Fruit fly (Drosophila melanogaster) whole organism, embryonic: ENCODE results near the gene CG9702.

Experiments
- CG10565 ChIP-seq: fragments of 200-800 bp; sonication (Bioruptor generic); optimal IDR thresholded peaks from 3 replicates; lab custom pipeline; 2016; ENCODE audit warnings: missing biosample characterization, mild to moderate bottlenecking, missing genetic modification characterization
- CG13894 ChIP-seq: fragments of 200-800 bp; sonication (Bioruptor generic); optimal IDR thresholded peaks from 3 replicates; lab custom pipeline; 2018; ENCODE audit warnings: missing biosample characterization, mild to moderate bottlenecking, missing genetic modification characterization, moderate library complexity
- CG14860 ChIP-seq: fragments of 200-800 bp; sonication (Bioruptor generic); IDR thresholded peaks from 3 replicates; pipeline ENCODE4 v1.3.6; 2022; ENCODE audit warnings: missing biosample characterization, missing genetic modification characterization; ENCODE audit not compliant: partially characterized antibody
- CG15479 ChIP-seq: fragments of 200-800 bp; sonication (Bioruptor generic); optimal IDR thresholded peaks from 3 replicates; lab custom pipeline; 2019; ENCODE audit warnings: missing biosample characterization, mild to moderate bottlenecking, missing genetic modification characterization, moderate library complexity
- CG17612 ChIP-seq: fragments of 200-800 bp; sonication (Bioruptor generic); IDR thresholded peaks from 2 replicates; pipeline ENCODE4 v1.3.6; 2022; ENCODE audit warnings: missing biosample characterization, missing genetic modification characterization
- CG1792 ChIP-seq: fragments of 200-800 bp; sonication (Bioruptor generic); optimal IDR thresholded peaks from 2 replicates; lab custom pipeline; 2016; ENCODE audit warnings: missing biosample characterization, missing genetic modification characterization
- CG18599 ChIP-seq: fragments of 200-800 bp; sonication (Bioruptor generic); optimal IDR thresholded peaks from 3 replicates; lab custom pipeline; 2017; ENCODE audit warnings: missing biosample characterization, missing genetic modification characterization, mild to moderate bottlenecking, moderate library complexity, missing genetic modification reagents
- CG2678 ChIP-seq: fragments of 200-800 bp; sonication (Bioruptor generic); optimal IDR thresholded peaks from 3 replicates; lab custom pipeline; 2019; ENCODE audit warnings: missing biosample characterization, mild to moderate bottlenecking, missing genetic modification characterization, moderate library complexity
- CG30403 ChIP-seq: fragments of 200-800 bp; sonication (Bioruptor generic); optimal IDR thresholded peaks from 3 replicates; lab custom pipeline; 2016; ENCODE audit warnings: missing biosample characterization, missing genetic modification characterization
- CG33557 ChIP-seq: fragments of 200-800 bp; sonication (Bioruptor generic); optimal IDR thresholded peaks from 2 replicates; lab custom pipeline; 2019; ENCODE audit warnings: missing biosample characterization, mild to moderate bottlenecking, missing genetic modification characterization, moderate library complexity
- CG34376 ChIP-seq: fragments of 200-800 bp; sonication (Bioruptor generic); optimal IDR thresholded peaks from 2 replicates; lab custom pipeline; 2018; ENCODE audit warnings: missing biosample characterization, mild to moderate bottlenecking, missing genetic modification characterization
- CG4328 ChIP-seq: fragments of 200-800 bp; sonication (Bioruptor generic); optimal IDR thresholded peaks from 3 replicates; lab custom pipeline; 2017; ENCODE audit warnings: missing biosample characterization, missing genetic modification reagents, missing genetic modification characterization
- CG4820 ChIP-seq: fragments of 200-800 bp; sonication (Bioruptor generic); optimal IDR thresholded peaks from 3 replicates; lab custom pipeline; 2016; ENCODE audit warnings: missing biosample characterization, missing genetic modification characterization
- CG6689 ChIP-seq: fragments of 200-800 bp; sonication (Bioruptor generic); IDR thresholded peaks from 2 replicates; pipeline ENCODE4 v1.3.6; 2022; ENCODE audit warnings: missing biosample characterization, missing genetic modification characterization
- CG8765 ChIP-seq: fragments of 200-800 bp; sonication (Bioruptor generic); IDR thresholded peaks from 2 replicates; pipeline ENCODE4 v1.3.6; 2022; ENCODE audit warnings: missing biosample characterization, missing genetic modification characterization
- CG8944 ChIP-seq: fragments of 200-800 bp; sonication (Bioruptor generic); optimal IDR thresholded peaks from 3 replicates; lab custom pipeline; 2016; ENCODE audit warnings: missing biosample characterization, missing genetic modification characterization
- Dip2 ChIP-seq: fragments of 200-800 bp; sonication (Bioruptor generic); IDR thresholded peaks from 2 replicates; pipeline ENCODE4 v1.3.6; 2022; ENCODE audit warnings: missing biosample characterization, missing genetic modification characterization
- Dip3 ChIP-seq: fragments of 200-800 bp; sonication (Bioruptor generic); optimal IDR thresholded peaks from 3 replicates; lab custom pipeline; 2016; ENCODE audit warnings: missing biosample characterization, missing genetic modification characterization
- Dp ChIP-seq: fragments of 200-800 bp; sonication (Bioruptor generic); optimal IDR thresholded peaks from 2 replicates; lab custom pipeline; 2018; ENCODE audit warnings: missing biosample characterization, mild to moderate bottlenecking, missing genetic modification characterization, moderate library complexity
- ERR ChIP-seq: fragments of 200-800 bp; sonication (Bioruptor generic); optimal IDR thresholded peaks from 2 replicates; lab custom pipeline; 2016; ENCODE audit warnings: missing biosample characterization, missing genetic modification characterization
- Elba2 ChIP-seq: fragments of 200-800 bp; sonication (Bioruptor generic); optimal IDR thresholded peaks from 3 replicates; lab custom pipeline; 2016; ENCODE audit warnings: missing biosample characterization, missing genetic modification characterization
- Hr3 ChIP-seq: fragments of 200-800 bp; sonication (Bioruptor generic); optimal IDR thresholded peaks from 3 replicates; lab custom pipeline; 2016; ENCODE audit warnings: missing biosample characterization, missing genetic modification characterization
- Hr78 ChIP-seq, 2 experiments: fragments of 200-800 bp in 1 of 2; fragments of >200 bp in 1 of 2; sonication (Bioruptor generic) in 1 of 2; optimal IDR thresholded peaks; 2 replicates each; lab custom pipeline; 2017 to 2019; ENCODE audit warnings: missing biosample characterization in 2 of 2, missing genetic modification characterization in 2 of 2, mild to moderate bottlenecking in 1 of 2, moderate library complexity in 1 of 2
- Meics ChIP-seq: fragments of 200-800 bp; sonication (Bioruptor generic); optimal IDR thresholded peaks from 2 replicates; lab custom pipeline; 2017; ENCODE audit warnings: missing biosample characterization, mild to moderate bottlenecking, missing genetic modification characterization
- Mrtf ChIP-seq: fragments of 200-800 bp; sonication (Bioruptor generic); IDR thresholded peaks from 3 replicates; pipeline ENCODE4 v1.3.6; 2022; ENCODE audit warnings: missing biosample characterization, missing genetic modification characterization
- Neu2 ChIP-seq: fragments of 200-800 bp; sonication (Bioruptor generic); optimal IDR thresholded peaks from 3 replicates; lab custom pipeline; 2016; ENCODE audit warnings: missing biosample characterization, missing genetic modification characterization, borderline replicate concordance
- Nf-YB ChIP-seq: fragments of 200-800 bp; sonication (Bioruptor generic); optimal IDR thresholded peaks from 3 replicates; lab custom pipeline; 2019; ENCODE audit warnings: missing biosample characterization, mild to moderate bottlenecking, missing genetic modification characterization, moderate library complexity
- Rfx ChIP-seq: fragments of 200-800 bp; sonication (Bioruptor generic); IDR thresholded peaks from 2 replicates; pipeline ENCODE4 v1.3.6; 2022; ENCODE audit warnings: missing biosample characterization, missing genetic modification characterization
- Six4 ChIP-seq: fragments of 200-800 bp; sonication (Bioruptor generic); optimal IDR thresholded peaks from 2 replicates; lab custom pipeline; 2016; ENCODE audit warnings: missing biosample characterization, missing genetic modification characterization
- al ChIP-seq: fragments of 200-800 bp; sonication (Bioruptor generic); IDR thresholded peaks from 2 replicates; pipeline ENCODE4 v1.3.6; 2022; ENCODE audit warnings: missing biosample characterization, missing genetic modification characterization
- ara ChIP-seq: fragments of 200-800 bp; sonication (Bioruptor generic); IDR thresholded peaks from 2 replicates; pipeline ENCODE4 v1.3.6; 2022; ENCODE audit warnings: missing biosample characterization, missing genetic modification characterization
- ato ChIP-seq: fragments of 200-800 bp; sonication (Bioruptor generic); IDR thresholded peaks from 2 replicates; pipeline ENCODE4 v1.3.6; 2022; ENCODE audit warnings: missing biosample characterization, missing genetic modification characterization; ENCODE audit not compliant: partially characterized antibody
- bab2 ChIP-seq: fragments of 200-800 bp; sonication (Bioruptor generic); optimal IDR thresholded peaks from 2 replicates; lab custom pipeline; 2016; ENCODE audit warnings: missing biosample characterization, missing genetic modification characterization
- bigmax ChIP-seq: fragments of 200-800 bp; sonication (Bioruptor generic); optimal IDR thresholded peaks from 2 replicates; lab custom pipeline; 2018; ENCODE audit warnings: missing biosample characterization, mild to moderate bottlenecking, missing genetic modification characterization
- cato ChIP-seq: fragments of 200-800 bp; sonication (Bioruptor generic); optimal IDR thresholded peaks from 2 replicates; lab custom pipeline; 2016; ENCODE audit warnings: missing biosample characterization, missing genetic modification characterization, borderline replicate concordance
- croc ChIP-seq: fragments of 200-800 bp; sonication (Bioruptor generic); conservative IDR thresholded peaks from 3 replicates; pipeline ENCODE4 v1.3.6; 2022; ENCODE audit warnings: missing biosample characterization, missing genetic modification characterization
- dysf ChIP-seq: fragments of 200-800 bp; sonication (Bioruptor generic); IDR thresholded peaks from 3 replicates; pipeline ENCODE4 v1.3.6; 2022; ENCODE audit warnings: missing biosample characterization, missing genetic modification characterization
- ems ChIP-seq: fragments of 200-800 bp; sonication (Bioruptor generic); optimal IDR thresholded peaks from 3 replicates; lab custom pipeline; 2016; ENCODE audit warnings: missing biosample characterization, missing genetic modification characterization
- eve ChIP-seq, 2 experiments: fragments of >200 bp; optimal IDR thresholded peaks; 2 replicates each; lab custom pipeline; 2017; ENCODE audit warnings: missing biosample characterization in 2 of 2, missing genetic modification characterization in 2 of 2
- ewg ChIP-seq: fragments of 200-800 bp; sonication (Bioruptor generic); optimal IDR thresholded peaks from 3 replicates; lab custom pipeline; 2017; ENCODE audit warnings: mild to moderate bottlenecking, missing biosample characterization, missing genetic modification reagents, missing genetic modification characterization
- exex ChIP-seq: fragments of 200-800 bp; sonication (Bioruptor generic); optimal IDR thresholded peaks from 4 replicates; lab custom pipeline; 2018; ENCODE audit warnings: missing biosample characterization, mild to moderate bottlenecking, missing genetic modification characterization, moderate library complexity
- ind ChIP-seq: fragments of 200-800 bp; sonication (Bioruptor generic); optimal IDR thresholded peaks from 3 replicates; lab custom pipeline; 2016; ENCODE audit warnings: missing biosample characterization, missing genetic modification characterization
- lov ChIP-seq, 2 experiments: fragments of 200-800 bp in 1 of 2; fragments of >200 bp in 1 of 2; sonication (Bioruptor generic) in 1 of 2; IDR thresholded peaks in 1 of 2; optimal IDR thresholded peaks in 1 of 2; 2 replicates in 1 of 2; 3 replicates in 1 of 2; pipeline versions ENCODE4 v1.3.6 to Lab custom; 2017 to 2022; ENCODE audit warnings: missing biosample characterization in 1 of 2, missing genetic modification characterization in 1 of 2
- mirr ChIP-seq: fragments of 200-800 bp; sonication (Bioruptor generic); optimal IDR thresholded peaks from 3 replicates; lab custom pipeline; 2018; ENCODE audit warnings: missing biosample characterization, mild to moderate bottlenecking, missing genetic modification characterization
- odd ChIP-seq: fragments of 200-800 bp; sonication (Bioruptor generic); optimal IDR thresholded peaks from 2 replicates; lab custom pipeline; 2017; ENCODE audit warnings: missing biosample characterization, mild to moderate bottlenecking, missing genetic modification characterization
- prd ChIP-seq, 3 experiments: fragments of >200 bp in 2 of 3; fragments of 200-800 bp in 1 of 3; sonication (Bioruptor generic) in 1 of 3; optimal IDR thresholded peaks in 2 of 3; IDR thresholded peaks in 1 of 3; 2 replicates in 2 of 3; 3 replicates in 1 of 3; pipeline versions ENCODE4 v1.3.6 to Lab custom; 2017 to 2022; ENCODE audit warnings: missing biosample characterization in 1 of 3, missing genetic modification characterization in 1 of 3
- slou ChIP-seq: fragments of 200-800 bp; sonication (Bioruptor generic); optimal IDR thresholded peaks from 3 replicates; lab custom pipeline; 2016; ENCODE audit warnings: missing biosample characterization, missing genetic modification characterization
- sug ChIP-seq: fragments of 200-800 bp; optimal IDR thresholded peaks from 2 replicates; lab custom pipeline; 2019; ENCODE audit warnings: missing biosample characterization, mild to moderate bottlenecking, missing genetic modification characterization, moderate library complexity
- yki ChIP-seq: fragments of >200 bp; optimal IDR thresholded peaks from 3 replicates; lab custom pipeline; 2018

The CG9702 gene

DNA sequence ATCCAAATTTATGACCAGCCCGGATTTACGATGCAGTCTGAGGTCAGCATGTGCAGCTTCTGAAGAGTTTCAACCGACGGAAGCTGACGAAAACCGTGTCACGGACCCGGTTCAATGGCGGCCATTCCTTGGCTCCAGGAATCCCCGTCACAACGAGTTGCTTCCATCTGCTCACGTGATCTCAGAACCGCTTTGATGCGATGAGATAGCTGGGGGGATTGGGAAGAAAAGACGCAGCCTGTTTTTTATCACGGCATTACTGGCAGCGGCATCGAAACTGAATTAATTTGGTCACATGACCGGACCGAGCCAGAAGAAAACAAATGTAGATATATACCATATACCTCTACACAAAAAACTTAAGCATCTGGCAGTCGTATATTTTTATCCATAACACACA lies 11.6 kb downstream of the CG9702 start (continued):
- no peak for TF ChIP-seq Neu2

DNA sequence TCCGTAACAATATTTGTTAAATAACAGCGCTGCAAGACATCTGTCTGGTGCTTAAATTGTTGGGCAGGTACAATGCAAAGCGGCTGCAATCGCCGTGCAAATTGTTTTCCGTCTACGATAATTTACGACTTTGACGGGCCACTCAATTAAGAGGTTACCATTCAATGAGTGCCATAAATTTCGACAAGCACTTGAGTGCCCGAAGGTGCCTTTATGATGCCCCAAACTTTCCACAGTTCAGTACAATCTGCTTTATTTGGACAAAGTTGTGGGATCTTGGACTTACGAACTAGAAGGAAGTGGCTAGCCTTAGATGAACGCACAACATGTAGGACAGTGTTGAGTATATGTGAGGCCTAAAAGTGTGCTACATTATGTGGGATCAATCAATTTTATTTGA lies 13.5 kb downstream of the CG9702 start:
- TF ChIP-seq CG4328 (no peak), CG33557 (no peak), CG8765 (GFP tag; lab: Robert Waterston, UW) (no peak), CG30403 (no peak), CG6689 (GFP tag; lab: Robert Waterston, UW) (no peak), CG17612 (GFP tag; lab: Robert Waterston, UW) (no peak), CG1792 (GFP tag; lab: Kevin White, UChicago) (no peak), ind (GFP tag; lab: Kevin White, UChicago) (no peak), slou (no peak), Six4 (GFP tag; lab: Kevin White, UChicago) (no peak), CG2678 (tag; lab: Kevin White, UChicago) (peak; percentile 9), Mrtf (GFP tag; lab: Robert Waterston, UW) (no peak), CG34376 (GFP tag; lab: Kevin White, UChicago) (peak; percentile 50), cato (GFP tag; lab: Kevin White, UChicago) (no peak), croc (GFP tag; lab: Robert Waterston, UW) (no peak), ERR (GFP tag; lab: Kevin White, UChicago) (no peak), CG8944 (GFP tag; lab: Kevin White, UChicago) (no peak), Dp (no peak), CG10565 (GFP tag; lab: Kevin White, UChicago) (no peak), lov (optimal IDR thresholded peaks at IDR 0.05; lab: Kevin White, UChicago) (no peak), lov (GFP tag; IDR thresholded peaks at IDR 0.05; lab: Robert Waterston, UW) (no peak), ewg (GFP tag; lab: Kevin White, UChicago) (no peak), mirr (GFP tag; lab: Kevin White, UChicago) (peak; percentile 24), eve (GFP tag; optimal IDR thresholded peaks at IDR 0.05; lab: Kevin White, UChicago) (no peak), ems (no peak), prd (optimal IDR thresholded peaks at IDR 0.05; lab: Kevin White, UChicago) (no peak), prd (GFP tag; IDR thresholded peaks at IDR 0.05; lab: Robert Waterston, UW) (no peak), bigmax (no peak), Meics (GFP tag; lab: Kevin White, UChicago) (no peak), Nf-YB (GFP tag; lab: Kevin White, UChicago) (no peak), dysf (GFP tag; lab: Robert Waterston, UW) (0 out of 3 replicates have a peak, but pooled peaks have one; percentile 7), bab2 (no peak), CG15479 (GFP tag; lab: Kevin White, UChicago) (no peak), Elba2 (GFP tag; lab: Kevin White, UChicago) (no peak), CG14860 (GFP tag; lab: Robert Waterston, UW) (no peak), Rfx (GFP tag; lab: Robert Waterston, UW) (no peak), CG4820 (no peak), sug (tag; lab: Kevin White, UChicago) (peak; percentile 58), CG13894 (tag; lab: Kevin White, UChicago) (peak; percentile 25), Hr3 (no peak), ara (GFP tag; lab: Robert Waterston, UW) (no peak), exex (tag; lab: Kevin White, UChicago) (peak; percentile 79), Dip3 (GFP tag; lab: Kevin White, UChicago) (no peak), ato (no peak), al (GFP tag; lab: Robert Waterston, UW) (no peak), yki (lab: Kevin White, UChicago) (no peak), odd (GFP tag; lab: Kevin White, UChicago) (no peak), Hr78 (GFP tag; optimal IDR thresholded peaks at IDR 0.05; lab: Kevin White, UChicago) (no peak), CG18599 (GFP tag; lab: Kevin White, UChicago) (no peak), Dip2 (GFP tag; lab: Robert Waterston, UW) (no peak)
